Fruit fly (Drosophila melanogaster): ENCODE data around the gene Gnpnat.
A peak's percentile ranks its signal among the peaks of the same experiment; 100 is the strongest.

Gene Gnpnat

dm6 chr3R:29716782-29717317 lies 21.2 kb upstream of the Gnpnat start, which contains the start of gene Obp99b (continued):
- TF ChIP-seq CG14014 (GFP tag; IDR thresholded peaks at IDR 0.05) (peak; percentile 66; the same call in 1 of the 2 replicates), CG13775 (GFP tag; optimal IDR thresholded peaks at IDR 0.05) (peak; percentile 80), Hand (GFP tag; optimal IDR thresholded peaks at IDR 0.05) (no peak), h (optimal IDR thresholded peaks at IDR 0.05) (peak; percentile 76), CG6654 (GFP tag; optimal IDR thresholded peaks at IDR 0.05) (peak; percentile 73), gro (GFP tag; optimal IDR thresholded peaks at IDR 0.05) (no peak), Deaf1 (tag; optimal IDR thresholded peaks at IDR 0.05) (no peak), HLH54F (GFP tag; optimal IDR thresholded peaks at IDR 0.05) (peak; percentile 14), CG14710 (tag; optimal IDR thresholded peaks at IDR 0.05) (peak; percentile 42), CG10147 (GFP tag; optimal IDR thresholded peaks at IDR 0.05) (peak; percentile 36), pfk (GFP tag; optimal IDR thresholded peaks at IDR 0.05) (peak; percentile 45), Nf-YB (GFP tag; optimal IDR thresholded peaks at IDR 0.05) (peak; percentile 40), Dfd (GFP tag; optimal IDR thresholded peaks at IDR 0.05) (no peak), CG17359 (tag; optimal IDR thresholded peaks at IDR 0.05) (peak; percentile 80), peb (GFP tag; IDR thresholded peaks at IDR 0.05) (peak; percentile 30; the same call in 1 of the 2 replicates), ssp (GFP tag; IDR thresholded peaks at IDR 0.05) (peak; percentile 67), CG13287 (GFP tag; IDR thresholded peaks at IDR 0.05; ENCODE audit: partially characterized antibody) (no peak), CG12744 (GFP tag; optimal IDR thresholded peaks at IDR 0.05) (peak; percentile 3), tgo (GFP tag; IDR thresholded peaks at IDR 0.05) (peak; percentile 68), gcm (GFP tag; optimal IDR thresholded peaks at IDR 0.05) (peak; percentile 58), Dip3 (GFP tag; optimal IDR thresholded peaks at IDR 0.05) (peak; percentile 3), Ssrp (tag; optimal IDR thresholded peaks at IDR 0.05) (peak; percentile 35), ro (GFP tag; IDR thresholded peaks at IDR 0.05) (peak; percentile 45; the same call in 1 of the 2 replicates), CG17912 (GFP tag; optimal IDR thresholded peaks at IDR 0.05) (peak; percentile 90), CG6765 (GFP tag; optimal IDR thresholded peaks at IDR 0.05) (peak; percentile 70), CG18764 (GFP tag; optimal IDR thresholded peaks at IDR 0.05) (peak; percentile 65), ash1 (GFP tag; optimal IDR thresholded peaks at IDR 0.05) (no peak), Atf3 (GFP tag; optimal IDR thresholded peaks at IDR 0.05) (peak; percentile 82), CG5953 (GFP tag; IDR thresholded peaks at IDR 0.05) (peak; percentile 74; the same call in 1 of the 2 replicates), CG11093 (GFP tag; IDR thresholded peaks at IDR 0.05) (peak; percentile 56; the same call in 2 of the 3 replicates), CG30020 (tag; optimal IDR thresholded peaks at IDR 0.05) (no peak), dpn (GFP tag; optimal IDR thresholded peaks at IDR 0.05) (peak; percentile 76 to 78), CG8089 (GFP tag; optimal IDR thresholded peaks at IDR 0.05) (peak; percentile 85), jumu (GFP tag; optimal IDR thresholded peaks at IDR 0.05) (peak; percentile 52), sna (GFP tag; IDR thresholded peaks at IDR 0.05; ENCODE audit: partially characterized antibody) (no peak), exex (tag; optimal IDR thresholded peaks at IDR 0.05) (no peak), az2 (GFP tag; optimal IDR thresholded peaks at IDR 0.05) (peak; percentile 85), CG17328 (GFP tag; IDR thresholded peaks at IDR 0.05) (peak; percentile 86), CG12391 (tag; optimal IDR thresholded peaks at IDR 0.05) (peak; percentile 29), Spps (tag; optimal IDR thresholded peaks at IDR 0.05) (peak; percentile 55), tna (GFP tag; IDR thresholded peaks at IDR 0.05; ENCODE audit: partially characterized antibody) (no peak), CG15514 (GFP tag; optimal IDR thresholded peaks at IDR 0.05) (peak; percentile 67), CG10959 (GFP tag; IDR thresholded peaks at IDR 0.05) (peak; percentile 88), CG15011 (GFP tag; optimal IDR thresholded peaks at IDR 0.05) (peak; percentile 48), sug (tag; optimal IDR thresholded peaks at IDR 0.05) (no peak), Gsc (GFP tag; IDR thresholded peaks at IDR 0.05) (no peak), CG12155 (GFP tag; optimal IDR thresholded peaks at IDR 0.05) (peak; percentile 45), pho (GFP tag; optimal IDR thresholded peaks at IDR 0.05) (no peak), CG6175 (GFP tag; IDR thresholded peaks at IDR 0.05) (peak; percentile 68; the same call in 2 of the 3 replicates), CG7271 (tag; optimal IDR thresholded peaks at IDR 0.05) (peak; percentile 79)
